Worm (Caenorhabditis elegans): ENCODE measurements around the gene H08J19.1.

Gene H08J19.1

DNA sequence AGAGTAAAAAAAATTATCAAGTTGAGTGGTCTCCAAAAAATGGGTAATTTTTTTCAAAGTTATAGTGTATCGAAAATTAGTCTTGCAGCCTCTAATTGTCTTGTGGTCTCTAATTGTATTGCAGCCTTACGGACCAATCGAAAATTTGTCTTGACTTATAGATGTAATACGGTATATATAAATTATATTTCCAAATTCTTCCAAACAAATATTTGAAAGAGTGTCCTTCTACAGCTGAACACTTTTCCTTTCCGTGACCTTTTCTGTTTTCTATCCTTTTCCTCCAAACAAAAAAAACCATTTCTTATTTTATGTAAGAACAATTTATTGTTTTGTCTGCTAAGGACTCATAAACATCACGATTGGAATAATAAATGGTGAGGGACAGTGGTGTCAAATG is 2.1 kb upstream of the H08J19.1 start, which contains the start of gene K09E9.7:
Gene K09E9.7 (plus strand): TSS at position 301 of the 400 bp plus-strand sequence.
- TF ChIP-seq egl-27 (tag; optimal IDR thresholded peaks at IDR 0.05) (no peak), ztf-11 (tag; optimal IDR thresholded peaks at IDR 0.05) (no peak), unc-62 (GFP tag; optimal IDR thresholded peaks at IDR 0.05) (no peak)

DNA sequence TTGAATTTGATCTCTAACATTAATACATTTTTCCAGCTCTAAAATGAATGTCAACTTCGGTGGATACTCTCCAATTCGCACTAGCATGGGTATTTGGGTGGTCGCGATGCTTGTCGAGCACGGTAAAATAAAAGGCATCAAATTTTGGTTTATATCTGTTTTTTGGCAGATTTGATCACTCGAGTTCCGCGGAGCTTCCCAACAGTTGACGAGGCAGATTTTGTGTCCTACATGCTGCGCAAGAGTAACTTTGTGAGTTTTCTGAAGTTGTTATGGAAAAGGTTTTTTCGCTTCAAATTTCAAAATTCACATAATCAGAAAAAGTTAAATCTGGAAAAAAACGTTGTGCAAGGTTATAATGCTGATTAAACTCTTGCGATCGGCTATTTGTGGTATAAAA is 1.4 kb upstream of the H08J19.1 start:
- TF ChIP-seq nhr-85 (tag), result no peak
- TF ChIP-seq lin-39 (tag; optimal IDR thresholded peaks at IDR 0.05), result no peak
- no peak for TF ChIP-seq elt-2 (tag; optimal IDR thresholded peaks at IDR 0.05)
- no peak for TF ChIP-seq fkh-8 (tag; optimal IDR thresholded peaks at IDR 0.05)
- no peak for TF ChIP-seq egl-27 (tag; optimal IDR thresholded peaks at IDR 0.05)

DNA sequence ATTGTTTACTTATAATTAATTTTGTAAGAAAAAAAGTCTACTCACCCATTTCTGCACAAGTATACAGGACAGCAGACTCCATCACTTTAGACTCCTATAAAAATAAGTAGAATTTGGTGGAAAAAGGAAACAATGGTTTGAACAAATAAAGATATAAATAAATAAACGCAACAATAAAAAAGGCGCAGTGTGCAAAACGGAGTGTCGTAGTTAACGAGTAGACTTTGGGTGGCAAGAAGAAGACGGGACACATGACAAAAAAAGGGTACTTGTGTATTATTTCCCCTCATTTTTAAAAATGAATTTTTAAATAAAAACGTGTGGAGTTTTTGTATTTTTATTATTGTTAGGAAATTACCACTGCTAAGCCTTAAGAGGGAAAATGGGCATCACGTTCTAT is 4.5 kb downstream of the H08J19.1 start, which contains the start of gene F59D12.5:
Gene F59D12.5 (minus strand): TSS at position 94 of the 400 bp plus-strand sequence.
- peak; percentile 11 for TF ChIP-seq nhr-20 (tag; optimal IDR thresholded peaks at IDR 0.05)
- no peak for TF ChIP-seq tlp-1 (tag; optimal IDR thresholded peaks at IDR 0.05)
- no peak for TF ChIP-seq lin-39 (tag; optimal IDR thresholded peaks at IDR 0.05)
- TF ChIP-seq ztf-4 (tag; optimal IDR thresholded peaks at IDR 0.05), result no peak
- TF ChIP-seq egl-13 (tag; optimal IDR thresholded peaks at IDR 0.05), result no peak
- TF ChIP-seq nhr-19 (GFP tag; conservative IDR thresholded peaks at IDR 0.05), result no peak
- TF ChIP-seq ceh-90 (tag; optimal IDR thresholded peaks at IDR 0.05), result no peak
- no peak for TF ChIP-seq nhr-77 (tag; optimal IDR thresholded peaks at IDR 0.05)
- no peak for TF ChIP-seq nhr-28 (tag; optimal IDR thresholded peaks at IDR 0.05)
- TF ChIP-seq dpl-1 (GFP tag; optimal IDR thresholded peaks at IDR 0.05), result no peak
- no peak for TF ChIP-seq tbx-2 (tag; optimal IDR thresholded peaks at IDR 0.05)
- TF ChIP-seq skn-1 (tag; optimal IDR thresholded peaks at IDR 0.05), result no peak
- TF ChIP-seq nhr-71 (tag; optimal IDR thresholded peaks at IDR 0.05), result peak; percentile 29
- TF ChIP-seq pax-3 (tag; optimal IDR thresholded peaks at IDR 0.05), result no peak
- TF ChIP-seq fkh-4 (tag; optimal IDR thresholded peaks at IDR 0.05; ENCODE audit: borderline replicate concordance), result no peak
- TF ChIP-seq C34B4.2 (tag; optimal IDR thresholded peaks at IDR 0.05), result no peak
- TF ChIP-seq pqm-1 (tag; optimal IDR thresholded peaks at IDR 0.05), result no peak
- peak in 1 of 2 experiments; percentile 15 for TF ChIP-seq lsy-2 (tag; optimal IDR thresholded peaks at IDR 0.05)
- TF ChIP-seq egl-27 (tag; optimal IDR thresholded peaks at IDR 0.05), result no peak
- TF ChIP-seq mdl-1 (tag; optimal IDR thresholded peaks at IDR 0.05), result no peak
- TF ChIP-seq ceh-8 (GFP tag; optimal IDR thresholded peaks at IDR 0.05), result no peak
- TF ChIP-seq F16B12.6 (tag; optimal IDR thresholded peaks at IDR 0.05), result no peak
- TF ChIP-seq pag-3 (tag; optimal IDR thresholded peaks at IDR 0.05; ENCODE audit: borderline replicate concordance, insufficient read depth), result no peak
- no peak for TF ChIP-seq sptf-1 (tag; optimal IDR thresholded peaks at IDR 0.05)
- no peak for TF ChIP-seq mef-2 (tag; optimal IDR thresholded peaks at IDR 0.05)
- TF ChIP-seq swsn-7 (tag; optimal IDR thresholded peaks at IDR 0.05), result peak; percentile 14
- TF ChIP-seq dsc-1 (tag; optimal IDR thresholded peaks at IDR 0.05), result no peak
- TF ChIP-seq C04F5.9 (tag; optimal IDR thresholded peaks at IDR 0.05), result no peak
- TF ChIP-seq nhr-90 (tag; optimal IDR thresholded peaks at IDR 0.05; ENCODE audit: poor library complexity), result no peak
- no peak for TF ChIP-seq sox-4 (tag; optimal IDR thresholded peaks at IDR 0.05)
- no peak for TF ChIP-seq elt-2 (tag; optimal IDR thresholded peaks at IDR 0.05)
- no peak for TF ChIP-seq rnt-1 (tag; optimal IDR thresholded peaks at IDR 0.05)
- TF ChIP-seq nhr-76 (tag; optimal IDR thresholded peaks at IDR 0.05), result no peak
- TF ChIP-seq efl-1 (optimal IDR thresholded peaks at IDR 0.05), result no peak
- no peak for TF ChIP-seq efl-1 (GFP tag; optimal IDR thresholded peaks at IDR 0.05 in 1 of 2)
- no peak for TF ChIP-seq ceh-88 (GFP tag; IDR thresholded peaks at IDR 0.05)
- TF ChIP-seq alr-1 (tag; optimal IDR thresholded peaks at IDR 0.05; ENCODE audit: borderline replicate concordance), result no peak
- peak; percentile 37 for TF ChIP-seq snu-23 (GFP tag; optimal IDR thresholded peaks at IDR 0.05)
- no peak for TF ChIP-seq ets-5 (GFP tag; IDR thresholded peaks at IDR 0.05)
- TF ChIP-seq sup-37 (GFP tag; optimal IDR thresholded peaks at IDR 0.05), result no peak
- TF ChIP-seq unc-62 (GFP tag; optimal IDR thresholded peaks at IDR 0.05), result no peak
- peak in 1 of 3 experiments; percentile 17 for TF ChIP-seq ceh-82 (tag; optimal IDR thresholded peaks at IDR 0.05)
- no peak for TF ChIP-seq unc-98 (GFP tag; IDR thresholded peaks at IDR 0.05)
- TF ChIP-seq snpc-4 (tag; optimal IDR thresholded peaks at IDR 0.05), result no peak
- TF ChIP-seq nhr-47 (tag; optimal IDR thresholded peaks at IDR 0.05), result peak; percentile 16
- no peak for TF ChIP-seq unc-30 (tag; optimal IDR thresholded peaks at IDR 0.05)
